Worm (Caenorhabditis elegans) whole organism, late embryonic: ENCODE data around the gene lgx-1.

Experiments
- C38D4.7 ChIP-seq: fragments of 200-800 bp; sonication (Bioruptor generic); optimal IDR thresholded peaks from 2 replicates; lab custom pipeline; 2018; ENCODE audit warnings: mild to moderate bottlenecking, missing genetic modification characterization, moderate library complexity, missing compliant biosample characterization
- ceh-2 ChIP-seq: sonication (generic microtip); optimal IDR thresholded peaks from 2 replicates; lab custom pipeline; 2016; ENCODE audit warnings: missing genotype, missing genetic modification characterization, missing compliant biosample characterization
- ceh-31 ChIP-seq: sonication (generic microtip); optimal IDR thresholded peaks from 2 replicates; lab custom pipeline; 2016; ENCODE audit warnings: missing genetic modification characterization, missing compliant biosample characterization
- fkh-6 ChIP-seq: sonication (generic microtip); optimal IDR thresholded peaks from 2 replicates; lab custom pipeline; 2016; ENCODE audit warnings: missing genetic modification characterization, missing compliant biosample characterization
- lin-11 ChIP-seq: fragments of 200-800 bp; sonication (Bioruptor generic); optimal IDR thresholded peaks from 2 replicates; lab custom pipeline; 2018; ENCODE audit warnings: mild to moderate bottlenecking, missing genetic modification characterization, missing compliant biosample characterization
- nfya-1 ChIP-seq: sonication (generic microtip); optimal IDR thresholded peaks from 2 replicates; lab custom pipeline; 2017; ENCODE audit warnings: missing genetic modification characterization, mild to moderate bottlenecking, missing compliant biosample characterization, antibody characterized with exemption, moderate library complexity
- rnt-1 ChIP-seq: sonication (generic microtip); optimal IDR thresholded peaks from 2 replicates; lab custom pipeline; 2016; ENCODE audit warnings: missing genetic modification characterization, missing compliant biosample characterization
- tbx-2 ChIP-seq: sonication (generic microtip); optimal IDR thresholded peaks from 2 replicates; lab custom pipeline; 2016; ENCODE audit warnings: missing genetic modification characterization, missing compliant biosample characterization
- zip-5 ChIP-seq: sonication (generic microtip); optimal IDR thresholded peaks from 2 replicates; lab custom pipeline; 2016; ENCODE audit warnings: missing genetic modification characterization, missing compliant biosample characterization

ce11 chrX:5477597-5477996, 60.7 kb downstream of the lgx-1 start:
- TF ChIP-seq zip-5 (tag; lab: Kevin White, UChicago) (no peak), rnt-1 (tag; lab: Kevin White, UChicago) (no peak), C38D4.7 (GFP tag; lab: Kevin White, UChicago) (no peak), nfya-1 (tag; lab: Kevin White, UChicago) (no peak), ceh-2 (tag; lab: Kevin White, UChicago) (no peak), lin-11 (no peak), tbx-2 (no peak), fkh-6 (tag; lab: Kevin White, UChicago) (no peak), ceh-31 (tag; lab: Kevin White, UChicago) (no peak)
